Fruit fly (Drosophila melanogaster) Kc167 (cell line): ENCODE results near the gene Cpr76Bd.

Source experiments
- Sin3A ChIP-seq: fragments of >200 bp; optimal IDR thresholded peaks from 2 replicates; lab custom pipeline; 2018; ENCODE audit warnings: missing external identifiers
- h ChIP-seq: fragments of >200 bp; optimal IDR thresholded peaks from 3 replicates; lab custom pipeline; 2018; ENCODE audit warnings: missing external identifiers
- psq ChIP-seq: fragments of >200 bp; optimal IDR thresholded peaks from 2 replicates; lab custom pipeline; 2017; ENCODE audit warnings: missing external identifiers
- ttk ChIP-seq: sonication (Bioruptor generic); optimal IDR thresholded peaks from 2 replicates; lab custom pipeline; 2017; ENCODE audit warnings: missing external identifiers

- TF ChIP-seq psq (lab: Kevin White, UChicago) (no peak), ttk (lab: Kevin White, UChicago) (no peak), Sin3A (lab: Kevin White, UChicago) (no peak), h (lab: Kevin White, UChicago) (no peak)
These were observed 36.9 kb downstream of the Cpr76Bd start for dm6 chr3L:19569407-19569806.
